Fruit fly (Drosophila melanogaster): Measurements from ENCODE around the gene CG43098.

Gene CG43098

DNA sequence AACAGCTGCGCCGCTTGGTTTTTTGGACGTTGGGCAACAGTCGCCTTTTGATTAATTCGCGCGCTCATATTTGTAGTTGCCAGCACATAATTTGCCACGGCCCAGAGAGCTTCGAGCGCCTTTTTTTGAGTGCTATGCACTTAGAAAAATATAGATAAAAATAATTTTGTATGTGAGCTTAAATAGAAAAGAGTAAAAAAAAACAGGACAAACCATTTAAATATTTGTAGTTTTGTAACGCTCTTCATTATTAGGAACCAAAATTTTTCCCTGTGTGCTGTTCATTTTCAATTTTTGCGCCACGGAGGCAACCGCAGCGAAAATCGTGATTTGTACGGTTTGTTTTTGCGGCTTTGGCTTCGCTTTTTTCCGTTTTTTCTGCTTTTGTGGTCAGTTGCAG is 9.3 kb upstream of the CG43098 start:
- TF ChIP-seq Hr96 (GFP tag; optimal IDR thresholded peaks at IDR 0.05) (no peak), cnc (optimal IDR thresholded peaks at IDR 0.05) (no peak), CG7045 (GFP tag; optimal IDR thresholded peaks at IDR 0.05) (no peak), ovo (GFP tag; optimal IDR thresholded peaks at IDR 0.05) (no peak), Crg-1 (GFP tag; optimal IDR thresholded peaks at IDR 0.05) (no peak), Mnt (GFP tag; optimal IDR thresholded peaks at IDR 0.05) (no peak), CG12768 (GFP tag; optimal IDR thresholded peaks at IDR 0.05) (no peak), CG1620 (GFP tag; optimal IDR thresholded peaks at IDR 0.05) (no peak), CG14711 (tag; optimal IDR thresholded peaks at IDR 0.05) (no peak), Clk (GFP tag; optimal IDR thresholded peaks at IDR 0.05) (no peak), bab1 (GFP tag; optimal IDR thresholded peaks at IDR 0.05) (no peak), cic (GFP tag; optimal IDR thresholded peaks at IDR 0.05) (no peak), kay (GFP tag; ENCODE audit: borderline replicate concordance) (no peak), CG7101 (tag; optimal IDR thresholded peaks at IDR 0.05) (no peak), toe (GFP tag; optimal IDR thresholded peaks at IDR 0.05) (no peak), CG33017 (tag; optimal IDR thresholded peaks at IDR 0.05) (no peak), CG5204 (GFP tag; optimal IDR thresholded peaks at IDR 0.05) (no peak), pad (GFP tag; optimal IDR thresholded peaks at IDR 0.05) (no peak)

DNA sequence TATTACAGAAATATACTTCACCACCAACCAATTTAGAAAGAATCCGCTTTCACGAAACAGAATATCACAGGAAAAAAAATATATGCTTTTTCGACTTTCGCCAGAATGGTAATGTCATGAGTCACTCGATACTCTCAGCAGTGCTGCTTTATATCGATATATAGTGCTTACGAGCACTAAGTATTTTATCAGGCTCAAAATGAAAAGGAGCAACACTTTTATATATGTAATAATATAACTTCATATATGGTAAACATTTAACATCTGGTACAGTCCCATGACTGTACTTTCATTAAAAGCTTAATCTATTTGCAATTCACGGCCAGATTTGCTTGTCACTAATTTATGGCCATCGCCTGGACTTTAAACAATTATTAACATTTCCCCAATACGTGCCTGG is 4.2 kb upstream of the CG43098 start, which contains the start of gene CG10862:
Gene CG10862 (minus strand): TSS at position 101 of the 400 bp plus-strand sequence.
- TF ChIP-seq CG5204 (GFP tag; optimal IDR thresholded peaks at IDR 0.05) (no peak), CG14711 (tag; optimal IDR thresholded peaks at IDR 0.05) (no peak), Crg-1 (GFP tag; optimal IDR thresholded peaks at IDR 0.05) (no peak), Mnt (GFP tag; optimal IDR thresholded peaks at IDR 0.05) (no peak), bab1 (GFP tag; optimal IDR thresholded peaks at IDR 0.05) (no peak), kay (GFP tag; ENCODE audit: borderline replicate concordance) (no peak), tj (GFP tag; optimal IDR thresholded peaks at IDR 0.05) (no peak), CG7045 (GFP tag; optimal IDR thresholded peaks at IDR 0.05) (no peak), CG7101 (tag; optimal IDR thresholded peaks at IDR 0.05) (no peak), ovo (GFP tag; optimal IDR thresholded peaks at IDR 0.05) (no peak), CG1620 (GFP tag; optimal IDR thresholded peaks at IDR 0.05) (no peak), CG12768 (GFP tag; optimal IDR thresholded peaks at IDR 0.05) (no peak), CG11617 (GFP tag; optimal IDR thresholded peaks at IDR 0.05) (no peak), cnc (optimal IDR thresholded peaks at IDR 0.05) (no peak), Clk (GFP tag; optimal IDR thresholded peaks at IDR 0.05) (no peak), Hr96 (GFP tag; optimal IDR thresholded peaks at IDR 0.05) (no peak), pad (GFP tag; optimal IDR thresholded peaks at IDR 0.05) (no peak)

DNA sequence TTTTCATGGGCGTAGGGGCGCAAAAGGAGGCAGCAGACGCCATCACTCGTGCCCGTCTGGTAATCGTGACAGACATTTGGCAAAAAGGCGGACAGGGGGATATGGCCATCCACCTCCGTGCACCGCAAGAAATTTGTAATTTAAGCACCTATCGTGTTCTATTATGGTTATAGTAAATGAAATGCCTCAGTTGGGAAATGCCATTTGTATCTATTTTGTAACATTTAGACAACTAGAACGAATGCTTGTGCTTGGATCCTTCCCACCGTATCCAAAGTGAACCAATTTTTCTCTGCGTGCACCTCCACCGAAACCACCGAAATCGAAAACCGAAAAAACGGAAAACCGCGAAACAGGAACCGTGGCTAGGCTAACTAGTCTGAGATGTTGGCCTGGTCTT is 2.0 kb upstream of the CG43098 start:
- TF ChIP-seq tj (GFP tag; optimal IDR thresholded peaks at IDR 0.05) (no peak), bab1 (GFP tag; optimal IDR thresholded peaks at IDR 0.05) (no peak), Clk (GFP tag; optimal IDR thresholded peaks at IDR 0.05) (no peak), pad (GFP tag; optimal IDR thresholded peaks at IDR 0.05) (no peak), cic (GFP tag; optimal IDR thresholded peaks at IDR 0.05) (no peak), CG11617 (GFP tag; optimal IDR thresholded peaks at IDR 0.05) (no peak), cnc (optimal IDR thresholded peaks at IDR 0.05) (no peak), CG7045 (GFP tag; optimal IDR thresholded peaks at IDR 0.05) (no peak), Mnt (GFP tag; optimal IDR thresholded peaks at IDR 0.05) (no peak), CG14711 (tag; optimal IDR thresholded peaks at IDR 0.05) (no peak), ovo (GFP tag; optimal IDR thresholded peaks at IDR 0.05) (no peak), CG33017 (tag; optimal IDR thresholded peaks at IDR 0.05) (no peak), kay (GFP tag; ENCODE audit: borderline replicate concordance) (no peak), CG12768 (GFP tag; optimal IDR thresholded peaks at IDR 0.05) (no peak), Crg-1 (GFP tag; optimal IDR thresholded peaks at IDR 0.05) (no peak)

DNA sequence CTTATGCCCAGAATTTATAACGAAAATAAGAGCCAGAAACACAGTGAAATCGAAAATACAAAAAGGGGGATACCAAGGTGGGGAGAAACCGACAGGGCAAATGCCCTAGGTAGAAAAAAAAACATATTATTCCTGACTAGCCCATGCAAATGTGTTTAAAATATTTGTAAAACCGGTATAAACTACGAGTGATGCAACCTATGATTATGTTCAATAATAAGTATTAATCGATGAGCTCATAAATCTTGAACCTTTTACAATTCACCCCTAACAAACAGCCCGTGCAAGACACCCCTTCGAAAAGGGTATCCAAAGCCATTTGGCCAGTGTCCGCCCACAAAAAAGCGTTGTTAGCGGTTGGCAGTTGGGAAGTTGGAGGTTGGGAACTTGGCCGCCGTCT is 971 bp upstream of the CG43098 start:
- TF ChIP-seq Mnt (GFP tag; optimal IDR thresholded peaks at IDR 0.05) (no peak), CG11617 (GFP tag; optimal IDR thresholded peaks at IDR 0.05) (no peak), CG12768 (GFP tag; optimal IDR thresholded peaks at IDR 0.05) (no peak), kay (GFP tag; ENCODE audit: borderline replicate concordance) (no peak), CG33017 (tag; optimal IDR thresholded peaks at IDR 0.05) (no peak), cnc (optimal IDR thresholded peaks at IDR 0.05) (no peak), ovo (GFP tag; optimal IDR thresholded peaks at IDR 0.05) (no peak), tj (GFP tag; optimal IDR thresholded peaks at IDR 0.05) (no peak), toe (GFP tag; optimal IDR thresholded peaks at IDR 0.05) (no peak), CG14711 (tag; optimal IDR thresholded peaks at IDR 0.05) (no peak), Crg-1 (GFP tag; optimal IDR thresholded peaks at IDR 0.05) (no peak), bab1 (GFP tag; optimal IDR thresholded peaks at IDR 0.05) (no peak), CG7101 (tag; optimal IDR thresholded peaks at IDR 0.05) (no peak), pad (GFP tag; optimal IDR thresholded peaks at IDR 0.05) (no peak), CG7045 (GFP tag; optimal IDR thresholded peaks at IDR 0.05) (no peak), cic (GFP tag; optimal IDR thresholded peaks at IDR 0.05) (no peak), Hr96 (GFP tag; optimal IDR thresholded peaks at IDR 0.05) (no peak), Clk (GFP tag; optimal IDR thresholded peaks at IDR 0.05) (no peak)

DNA sequence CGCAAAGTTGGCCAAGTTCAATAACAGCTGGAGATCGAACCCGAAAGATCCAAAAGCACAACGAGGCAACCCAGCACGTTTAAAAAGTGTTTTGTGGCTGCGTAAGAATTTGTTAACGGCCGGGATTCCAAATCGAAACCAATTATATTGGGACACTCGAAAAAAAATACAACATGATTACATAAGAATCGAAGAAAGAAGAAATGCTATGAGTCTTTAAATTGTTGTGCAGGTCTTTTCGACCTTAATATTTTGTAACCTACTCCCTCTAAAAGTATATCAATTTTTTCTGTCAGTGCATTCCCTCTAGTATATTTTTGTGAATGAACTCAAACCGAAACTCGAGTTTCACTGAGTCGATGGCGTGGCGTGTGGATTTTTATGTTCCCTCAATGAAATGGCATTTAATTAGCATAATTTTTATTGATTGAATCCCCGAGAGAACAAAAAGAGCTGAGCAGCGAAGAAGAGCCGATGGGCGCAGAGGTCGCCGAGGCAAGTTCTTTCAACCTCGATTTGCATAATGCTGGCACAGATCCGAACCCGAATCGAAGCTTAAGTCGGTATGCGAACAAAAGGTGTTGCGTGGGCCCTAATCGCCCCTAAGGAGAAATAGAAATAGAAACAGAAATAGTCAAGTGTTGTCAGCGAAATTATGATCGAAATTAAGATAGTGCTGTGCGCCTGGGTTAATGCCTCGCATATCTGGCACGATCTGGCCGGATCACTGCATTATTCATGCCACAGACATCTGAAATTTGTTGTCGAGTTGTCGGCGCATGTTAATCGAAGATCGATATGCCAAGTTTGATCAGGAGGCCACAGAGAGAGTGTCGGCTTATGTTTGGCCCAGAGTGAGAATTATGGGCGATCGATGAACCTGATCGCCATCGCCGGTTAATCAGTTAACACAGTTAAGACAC is 6.7 kb downstream of the CG43098 start:
- TF ChIP-seq cic (GFP tag; optimal IDR thresholded peaks at IDR 0.05), result no peak
- TF ChIP-seq Mnt (GFP tag; optimal IDR thresholded peaks at IDR 0.05), result no peak
- no peak for TF ChIP-seq Crg-1 (GFP tag; optimal IDR thresholded peaks at IDR 0.05)
- no peak for TF ChIP-seq CG1620 (GFP tag; optimal IDR thresholded peaks at IDR 0.05)
- TF ChIP-seq cnc (optimal IDR thresholded peaks at IDR 0.05), result no peak

dm6 chr3L:3667594-3667993 is 8.7 kb downstream of the CG43098 start:
- TF ChIP-seq toe (GFP tag; optimal IDR thresholded peaks at IDR 0.05) (no peak), pad (GFP tag; optimal IDR thresholded peaks at IDR 0.05) (no peak), CG33017 (tag; optimal IDR thresholded peaks at IDR 0.05) (no peak), Hr96 (GFP tag; optimal IDR thresholded peaks at IDR 0.05) (no peak), CG14711 (tag; optimal IDR thresholded peaks at IDR 0.05) (no peak), kay (GFP tag; ENCODE audit: borderline replicate concordance) (no peak), CG7045 (GFP tag; optimal IDR thresholded peaks at IDR 0.05) (no peak), CG11617 (GFP tag; optimal IDR thresholded peaks at IDR 0.05) (no peak), cnc (optimal IDR thresholded peaks at IDR 0.05) (no peak), CG12768 (GFP tag; optimal IDR thresholded peaks at IDR 0.05) (no peak), tj (GFP tag; optimal IDR thresholded peaks at IDR 0.05) (no peak), ovo (GFP tag; optimal IDR thresholded peaks at IDR 0.05) (no peak), CG1620 (GFP tag; optimal IDR thresholded peaks at IDR 0.05) (no peak), CG7101 (tag; optimal IDR thresholded peaks at IDR 0.05) (no peak), cic (GFP tag; optimal IDR thresholded peaks at IDR 0.05) (no peak), Crg-1 (GFP tag; optimal IDR thresholded peaks at IDR 0.05) (no peak), CG5204 (GFP tag; optimal IDR thresholded peaks at IDR 0.05) (no peak)

All from whole organism, adult.